Fruit fly (Drosophila melanogaster) whole organism, embryonic: ENCODE data around the gene CG17349.
A peak's percentile ranks its signal among the peaks of the same experiment; 100 is the strongest.

Source experiments
- Awh ChIP-seq: fragments of 200-800 bp; sonication (Bioruptor generic); IDR thresholded peaks from 2 replicates; pipeline ENCODE4, ENCODE4 v1.3.6; 2022; ENCODE audit warnings: missing biosample characterization, missing genetic modification characterization
- CG10147 ChIP-seq: fragments of 200-800 bp; sonication (Bioruptor generic); optimal IDR thresholded peaks from 2 replicates; lab custom pipeline; 2019; ENCODE audit warnings: missing biosample characterization, mild to moderate bottlenecking, missing genetic modification characterization, moderate library complexity
- CG11398 ChIP-seq: fragments of 200-800 bp; sonication (Bioruptor generic); optimal IDR thresholded peaks from 2 replicates; lab custom pipeline; 2016; ENCODE audit warnings: missing biosample characterization, missing genetic modification characterization
- CG12744 ChIP-seq: fragments of 200-800 bp; sonication (Bioruptor generic); optimal IDR thresholded peaks from 2 replicates; lab custom pipeline; 2016; ENCODE audit warnings: missing biosample characterization, missing genetic modification characterization
- CG13894 ChIP-seq: fragments of 200-800 bp; sonication (Bioruptor generic); optimal IDR thresholded peaks from 3 replicates; lab custom pipeline; 2018; ENCODE audit warnings: missing biosample characterization, mild to moderate bottlenecking, missing genetic modification characterization, moderate library complexity
- CG15601 ChIP-seq: fragments of 200-800 bp; sonication (Bioruptor generic); optimal IDR thresholded peaks from 3 replicates; lab custom pipeline; 2019; ENCODE audit warnings: missing biosample characterization, mild to moderate bottlenecking, missing genetic modification characterization, moderate library complexity
- CG1647 ChIP-seq: fragments of 200-800 bp; sonication (Bioruptor generic); optimal IDR thresholded peaks from 3 replicates; lab custom pipeline; 2016; ENCODE audit warnings: missing biosample characterization, missing genetic modification characterization
- CG16813 ChIP-seq: fragments of 200-800 bp; sonication (Bioruptor generic); IDR thresholded peaks from 3 replicates; pipeline ENCODE4 v1.3.6; 2022; ENCODE audit warnings: missing biosample characterization, missing genetic modification characterization; ENCODE audit not compliant: partially characterized antibody
- CG16815 ChIP-seq: fragments of 200-800 bp; sonication (Bioruptor generic); optimal IDR thresholded peaks from 3 replicates; lab custom pipeline; 2017; ENCODE audit warnings: missing biosample characterization, mild to moderate bottlenecking, missing genetic modification characterization
- CG17829 ChIP-seq: fragments of 200-800 bp; optimal IDR thresholded peaks from 2 replicates; lab custom pipeline; 2019; ENCODE audit warnings: missing biosample characterization, mild to moderate bottlenecking, missing genetic modification characterization, moderate library complexity
- CG18262 ChIP-seq: fragments of 200-800 bp; optimal IDR thresholded peaks from 3 replicates; lab custom pipeline; 2019; ENCODE audit warnings: missing biosample characterization, mild to moderate bottlenecking, missing genetic modification characterization, moderate library complexity
- CG2116 ChIP-seq: fragments of 200-800 bp; sonication (Bioruptor generic); optimal IDR thresholded peaks from 3 replicates; lab custom pipeline; 2018; ENCODE audit warnings: missing biosample characterization, mild to moderate bottlenecking, missing genetic modification characterization
- CG2875 ChIP-seq: fragments of 200-800 bp; sonication (Bioruptor generic); optimal IDR thresholded peaks from 2 replicates; lab custom pipeline; 2017; ENCODE audit warnings: missing biosample characterization, mild to moderate bottlenecking, missing genetic modification characterization, missing genetic modification reagents
- CG3065 ChIP-seq: fragments of 200-800 bp; sonication (Bioruptor generic); optimal IDR thresholded peaks from 2 replicates; lab custom pipeline; 2016; ENCODE audit warnings: missing biosample characterization, missing genetic modification characterization
- CG33557 ChIP-seq: fragments of 200-800 bp; sonication (Bioruptor generic); optimal IDR thresholded peaks from 2 replicates; lab custom pipeline; 2019; ENCODE audit warnings: missing biosample characterization, mild to moderate bottlenecking, missing genetic modification characterization, moderate library complexity
- CG5180 ChIP-seq: fragments of 200-800 bp; sonication (Bioruptor generic); optimal IDR thresholded peaks from 3 replicates; lab custom pipeline; 2017; ENCODE audit warnings: missing biosample characterization, missing genetic modification characterization, mild to moderate bottlenecking, moderate library complexity, missing genetic modification reagents
- CG6254 ChIP-seq: fragments of 200-800 bp; sonication (Bioruptor generic); optimal IDR thresholded peaks from 3 replicates; lab custom pipeline; 2017; ENCODE audit warnings: mild to moderate bottlenecking, missing biosample characterization, missing genetic modification reagents, missing genetic modification characterization
- CG6854 ChIP-seq: fragments of 200-800 bp; sonication (Bioruptor generic); optimal IDR thresholded peaks from 3 replicates; lab custom pipeline; 2017; ENCODE audit warnings: missing biosample characterization, mild to moderate bottlenecking, missing genetic modification characterization
- CG7786 ChIP-seq: fragments of 200-800 bp; sonication (Bioruptor generic); optimal IDR thresholded peaks from 2 replicates; lab custom pipeline; 2016; ENCODE audit warnings: missing biosample characterization, missing genetic modification characterization
- CG8089 ChIP-seq: fragments of 200-800 bp; sonication (Bioruptor generic); optimal IDR thresholded peaks from 3 replicates; lab custom pipeline; 2016; ENCODE audit warnings: missing biosample characterization, missing genetic modification characterization
- GATAe ChIP-seq: fragments of 200-800 bp; sonication (Bioruptor generic); conservative IDR thresholded peaks from 2 replicates; pipeline ENCODE4 v1.3.6; 2022; ENCODE audit warnings: missing biosample characterization, missing genetic modification characterization
- HHEX ChIP-seq: fragments of 200-800 bp; sonication (Bioruptor generic); optimal IDR thresholded peaks from 3 replicates; lab custom pipeline; 2017; ENCODE audit warnings: missing biosample characterization, mild to moderate bottlenecking, missing genetic modification characterization, missing genetic modification reagents
- HLH3B ChIP-seq: fragments of 200-800 bp; sonication (Bioruptor generic); IDR thresholded peaks from 2 replicates; pipeline ENCODE4 v1.3.6; 2022; ENCODE audit warnings: missing biosample characterization, missing genetic modification characterization
- HmgZ ChIP-seq: fragments of 200-800 bp; sonication (Bioruptor generic); optimal IDR thresholded peaks from 2 replicates; lab custom pipeline; 2018; ENCODE audit warnings: missing biosample characterization, mild to moderate bottlenecking, missing genetic modification characterization
- MESR4 ChIP-seq: fragments of 200-800 bp; sonication (Bioruptor generic); optimal IDR thresholded peaks from 2 replicates; lab custom pipeline; 2018; ENCODE audit warnings: missing biosample characterization, mild to moderate bottlenecking, missing genetic modification characterization, moderate library complexity
- Meics ChIP-seq: fragments of 200-800 bp; sonication (Bioruptor generic); optimal IDR thresholded peaks from 2 replicates; lab custom pipeline; 2017; ENCODE audit warnings: missing biosample characterization, mild to moderate bottlenecking, missing genetic modification characterization
- Nf-YC ChIP-seq: fragments of 200-800 bp; optimal IDR thresholded peaks from 3 replicates; lab custom pipeline; 2019; ENCODE audit warnings: missing biosample characterization, mild to moderate bottlenecking, missing genetic modification characterization, moderate library complexity
- Opbp ChIP-seq: fragments of 200-800 bp; sonication (Bioruptor generic); IDR thresholded peaks from 3 replicates; pipeline ENCODE4 v1.3.6; 2022; ENCODE audit warnings: missing biosample characterization, missing genetic modification characterization; ENCODE audit not compliant: partially characterized antibody
- Six4 ChIP-seq: fragments of 200-800 bp; sonication (Bioruptor generic); optimal IDR thresholded peaks from 2 replicates; lab custom pipeline; 2016; ENCODE audit warnings: missing biosample characterization, missing genetic modification characterization
- Ssrp ChIP-seq: fragments of 200-800 bp; sonication (Bioruptor generic); optimal IDR thresholded peaks from 2 replicates; lab custom pipeline; 2018; ENCODE audit warnings: missing biosample characterization, mild to moderate bottlenecking, missing genetic modification characterization, moderate library complexity
- dati ChIP-seq: fragments of 200-800 bp; sonication (Bioruptor generic); IDR thresholded peaks from 2 replicates; pipeline ENCODE4 v1.3.6; 2022; ENCODE audit warnings: missing biosample characterization, missing genetic modification characterization
- gfzf ChIP-seq: fragments of 200-800 bp; sonication (Bioruptor generic); optimal IDR thresholded peaks from 2 replicates; lab custom pipeline; 2016; ENCODE audit warnings: missing biosample characterization, mild to moderate bottlenecking, missing genetic modification characterization, moderate library complexity
- grau ChIP-seq: fragments of 200-800 bp; optimal IDR thresholded peaks from 3 replicates; lab custom pipeline; 2019; ENCODE audit warnings: missing biosample characterization, mild to moderate bottlenecking, missing genetic modification characterization, moderate library complexity
- hb ChIP-seq: fragments of 200-800 bp; sonication (Bioruptor generic); IDR thresholded peaks from 3 replicates; pipeline ENCODE4 v1.3.6; 2022; ENCODE audit warnings: missing biosample characterization, missing genetic modification characterization; ENCODE audit not compliant: partially characterized antibody
- hth ChIP-seq: fragments of >200 bp; optimal IDR thresholded peaks from 2 replicates; lab custom pipeline; 2017; ENCODE audit warnings: inconsistent platforms
- ind ChIP-seq: fragments of 200-800 bp; sonication (Bioruptor generic); optimal IDR thresholded peaks from 3 replicates; lab custom pipeline; 2016; ENCODE audit warnings: missing biosample characterization, missing genetic modification characterization
- ken ChIP-seq: fragments of 200-800 bp; sonication (Bioruptor generic); IDR thresholded peaks from 3 replicates; pipeline ENCODE4 v1.3.6; 2022; ENCODE audit warnings: missing biosample characterization, missing genetic modification characterization
- lilli ChIP-seq: fragments of 200-800 bp; sonication (Bioruptor generic); optimal IDR thresholded peaks from 3 replicates; lab custom pipeline; 2016; ENCODE audit warnings: missing biosample characterization, missing genetic modification characterization
- lola ChIP-seq, 3 experiments: fragments of >200 bp in 2 of 3; fragments of 200-800 bp in 1 of 3; sonication (Bioruptor generic) in 1 of 3; optimal IDR thresholded peaks; 2 replicates each; lab custom pipeline; 2017 to 2019; ENCODE audit warnings: missing biosample characterization in 3 of 3, missing genetic modification characterization in 3 of 3, mild to moderate bottlenecking in 1 of 3, moderate library complexity in 1 of 3
- mirr ChIP-seq: fragments of 200-800 bp; sonication (Bioruptor generic); optimal IDR thresholded peaks from 3 replicates; lab custom pipeline; 2018; ENCODE audit warnings: missing biosample characterization, mild to moderate bottlenecking, missing genetic modification characterization
- nau ChIP-seq: fragments of 200-800 bp; sonication (Bioruptor generic); optimal IDR thresholded peaks from 3 replicates; lab custom pipeline; 2017; ENCODE audit warnings: missing biosample characterization, mild to moderate bottlenecking, missing genetic modification characterization, missing genetic modification reagents
- pan ChIP-seq, 4 experiments: fragments of >200 bp in 3 of 4; fragments of 200-800 bp in 1 of 4; sonication (Bioruptor generic) in 1 of 4; optimal IDR thresholded peaks in 3 of 4; IDR thresholded peaks in 1 of 4; 2 replicates each; pipeline versions ENCODE4 v1.3.6 to Lab custom; 2017 to 2022; ENCODE audit warnings: missing biosample characterization in 2 of 4, missing genetic modification characterization in 2 of 4, mixed read lengths in 1 of 4
- row ChIP-seq: fragments of 200-800 bp; sonication (Bioruptor generic); IDR thresholded peaks from 3 replicates; pipeline ENCODE4 v1.3.6; 2022; ENCODE audit warnings: missing biosample characterization, missing genetic modification characterization
- sc ChIP-seq, 3 experiments: fragments of >200 bp in 2 of 3; fragments of 200-800 bp in 1 of 3; sonication (Bioruptor generic) in 1 of 3; optimal IDR thresholded peaks; 2 replicates in 2 of 3; 3 replicates in 1 of 3; lab custom pipeline; 2017; ENCODE audit warnings: mild to moderate bottlenecking in 1 of 3, missing biosample characterization in 1 of 3, missing genetic modification characterization in 1 of 3, missing genetic modification reagents in 1 of 3
- shn ChIP-seq: fragments of 200-800 bp; sonication (Bioruptor generic); optimal IDR thresholded peaks from 3 replicates; lab custom pipeline; 2016; ENCODE audit warnings: missing biosample characterization, missing genetic modification characterization
- ssp ChIP-seq: fragments of 200-800 bp; sonication (Bioruptor generic); IDR thresholded peaks from 2 replicates; pipeline ENCODE4 v1.3.6; 2022; ENCODE audit warnings: missing biosample characterization, missing genetic modification characterization
- tin ChIP-seq: fragments of 200-800 bp; sonication (Bioruptor generic); optimal IDR thresholded peaks from 3 replicates; lab custom pipeline; 2016; ENCODE audit warnings: missing biosample characterization, missing genetic modification characterization
- toy ChIP-seq: fragments of 200-800 bp; sonication (Bioruptor generic); IDR thresholded peaks from 2 replicates; pipeline ENCODE4 v1.3.6; 2022; ENCODE audit warnings: missing biosample characterization, missing genetic modification characterization
- trh ChIP-seq: fragments of 200-800 bp; sonication (Bioruptor generic); optimal IDR thresholded peaks from 2 replicates; lab custom pipeline; 2016; ENCODE audit warnings: missing biosample characterization, missing genetic modification characterization
- wor ChIP-seq: fragments of 200-800 bp; sonication (Bioruptor generic); IDR thresholded peaks from 2 replicates; pipeline ENCODE4 v1.3.6; 2022; ENCODE audit warnings: missing biosample characterization, missing genetic modification characterization

The CG17349 gene

DNA sequence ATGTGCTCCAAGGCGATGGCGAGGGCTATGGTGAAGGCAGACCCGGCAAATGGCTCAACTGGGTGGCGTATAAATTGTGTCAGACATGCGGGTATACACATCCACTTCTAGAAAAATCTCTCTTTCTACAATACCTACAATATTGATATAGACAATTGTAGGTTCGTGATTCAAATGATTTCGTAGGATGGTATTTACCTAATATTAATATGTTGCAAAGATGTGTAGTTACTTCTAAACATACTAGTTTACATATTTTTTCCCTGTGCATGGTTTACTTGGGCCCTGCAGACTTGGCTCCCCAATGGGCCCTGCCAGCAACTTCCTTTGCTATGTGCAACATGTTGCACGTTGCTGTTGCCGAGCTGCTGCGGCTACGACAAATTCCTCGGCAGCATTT lies 28.2 kb upstream of the CG17349 start (continued):
- TF ChIP-seq CG33557 (GFP tag; lab: Kevin White, UChicago) (peak; percentile 34), CG13894 (tag; lab: Kevin White, UChicago) (no peak), mirr (GFP tag; lab: Kevin White, UChicago) (no peak), CG6254 (GFP tag; lab: Kevin White, UChicago) (peak; percentile 55), pan (optimal IDR thresholded peaks at IDR 0.05; lab: Kevin White, UChicago) (no peak), pan (GFP tag; optimal IDR thresholded peaks at IDR 0.05 in 1 of 2, IDR thresholded peaks at IDR 0.05 in 1 of 2) (no peak), grau (tag; lab: Kevin White, UChicago) (peak; percentile 48), Ssrp (tag; lab: Kevin White, UChicago) (peak; percentile 64), GATAe (GFP tag; lab: Robert Waterston, UW) (no peak), HmgZ (tag; lab: Kevin White, UChicago) (no peak), shn (GFP tag; lab: Kevin White, UChicago) (no peak), CG16813 (GFP tag; lab: Robert Waterston, UW) (no peak), CG6854 (no peak), ind (GFP tag; lab: Kevin White, UChicago) (no peak), CG2875 (GFP tag; lab: Kevin White, UChicago) (peak; percentile 50), ssp (GFP tag; lab: Robert Waterston, UW) (no peak), Six4 (GFP tag; lab: Kevin White, UChicago) (peak; percentile 46), CG16815 (GFP tag; lab: Kevin White, UChicago) (peak; percentile 53), CG18262 (peak; percentile 76), dati (GFP tag; lab: Robert Waterston, UW) (no peak), HLH3B (GFP tag; lab: Robert Waterston, UW) (no peak), tin (peak; percentile 16), MESR4 (GFP tag; lab: Kevin White, UChicago) (no peak), toy (GFP tag; lab: Robert Waterston, UW) (no peak), CG17829 (tag; lab: Kevin White, UChicago) (peak; percentile 59), wor (GFP tag; lab: Robert Waterston, UW) (peak; percentile 32; the same call in 1 of the 2 replicates), CG8089 (no peak), nau (no peak), Nf-YC (tag; lab: Kevin White, UChicago) (no peak), ken (GFP tag; lab: Robert Waterston, UW) (no peak), Meics (GFP tag; lab: Kevin White, UChicago) (no peak), CG1647 (GFP tag; lab: Kevin White, UChicago) (no peak), row (GFP tag; lab: Robert Waterston, UW) (peak; percentile 49; the same call in 2 of the 3 replicates), HHEX (GFP tag; lab: Kevin White, UChicago) (no peak), Opbp (GFP tag; lab: Robert Waterston, UW) (no peak), lola (GFP tag; optimal IDR thresholded peaks at IDR 0.05; lab: Kevin White, UChicago) (peak in 1 of 3 experiments; percentile 68), CG7786 (GFP tag; lab: Kevin White, UChicago) (no peak), hb (GFP tag; lab: Robert Waterston, UW) (no peak), CG3065 (no peak), CG11398 (GFP tag; lab: Kevin White, UChicago) (no peak), trh (GFP tag; lab: Kevin White, UChicago) (no peak), CG12744 (GFP tag; lab: Kevin White, UChicago) (no peak), CG10147 (GFP tag; lab: Kevin White, UChicago) (no peak), gfzf (GFP tag; lab: Kevin White, UChicago) (no peak), lilli (GFP tag; lab: Kevin White, UChicago) (peak; percentile 1), Awh (GFP tag; lab: Robert Waterston, UW) (peak; percentile 43; the same call in 1 of the 2 replicates), sc (optimal IDR thresholded peaks at IDR 0.05; lab: Kevin White, UChicago) (no peak), sc (GFP tag; optimal IDR thresholded peaks at IDR 0.05; lab: Kevin White, UChicago) (peak; percentile 53), CG5180 (GFP tag; lab: Kevin White, UChicago) (peak; percentile 55), CG2116 (no peak), hth (lab: Kevin White, UChicago) (no peak), CG15601 (tag; lab: Kevin White, UChicago) (peak; percentile 55)
